Fruit fly (Drosophila melanogaster): Measurements from ENCODE around the gene Rcd4.

The Rcd4 gene

DNA sequence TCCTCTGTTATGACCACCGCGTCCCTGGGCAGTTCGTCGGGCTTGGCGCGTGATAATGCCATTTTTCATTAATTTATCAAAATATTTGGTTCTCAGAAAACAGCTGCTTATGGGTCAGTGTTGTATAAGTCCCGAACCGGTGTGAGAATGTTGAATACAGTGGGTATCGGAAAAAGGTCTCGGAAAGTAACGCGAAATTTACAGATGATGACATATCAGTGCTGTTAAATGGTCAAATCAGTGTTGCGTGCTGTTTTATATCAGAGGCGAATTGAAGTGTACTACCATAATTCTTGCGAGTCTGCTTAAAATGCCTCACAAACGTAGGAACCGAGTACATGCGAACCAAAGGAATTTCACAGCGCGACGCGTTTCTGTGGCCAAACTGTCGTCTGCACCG, at the start of gene Rcd4, which contains the start of gene CG13392:
TSS of gene Rcd4 (plus strand) at position 216 of the 400 bp plus-strand sequence.
TSS of gene CG13392 (minus strand) at position 162 of the 400 bp plus-strand sequence.
- TF ChIP-seq CTCF (optimal IDR thresholded peaks at IDR 0.05): no peak
- TF ChIP-seq CG8478 (optimal IDR thresholded peaks at IDR 0.05): no peak

dm6 chr2L:8333185-8333584, 49.5 kb upstream of the Rcd4 start:
- no peak for TF ChIP-seq CTCF (optimal IDR thresholded peaks at IDR 0.05)

DNA sequence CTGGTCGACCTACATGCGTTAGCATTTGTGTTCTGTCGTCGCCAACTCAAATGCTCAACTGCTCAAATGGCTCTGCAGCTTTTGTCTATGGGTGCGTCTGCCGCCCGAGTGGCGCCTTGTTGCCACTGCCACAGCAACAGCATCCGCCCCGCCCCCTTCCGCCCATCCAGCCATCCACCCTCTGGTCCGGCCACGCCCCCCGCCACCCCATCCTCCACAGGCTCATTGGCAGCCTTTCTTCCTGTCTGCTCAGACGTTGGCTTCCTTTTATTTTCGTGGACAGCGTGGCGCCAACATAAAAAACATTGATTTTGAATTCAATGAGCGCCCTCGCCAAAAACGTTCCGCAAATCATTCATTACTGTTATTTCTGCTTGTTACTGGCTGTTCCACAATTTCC, 49.0 kb upstream of the Rcd4 start:
- TF ChIP-seq CTCF (optimal IDR thresholded peaks at IDR 0.05) (no peak), CG8478 (optimal IDR thresholded peaks at IDR 0.05) (no peak)

- TF ChIP-seq CG8478 (optimal IDR thresholded peaks at IDR 0.05): no peak
These were observed 48.0 kb upstream of the Rcd4 start for dm6 chr2L:8334705-8335104.

DNA sequence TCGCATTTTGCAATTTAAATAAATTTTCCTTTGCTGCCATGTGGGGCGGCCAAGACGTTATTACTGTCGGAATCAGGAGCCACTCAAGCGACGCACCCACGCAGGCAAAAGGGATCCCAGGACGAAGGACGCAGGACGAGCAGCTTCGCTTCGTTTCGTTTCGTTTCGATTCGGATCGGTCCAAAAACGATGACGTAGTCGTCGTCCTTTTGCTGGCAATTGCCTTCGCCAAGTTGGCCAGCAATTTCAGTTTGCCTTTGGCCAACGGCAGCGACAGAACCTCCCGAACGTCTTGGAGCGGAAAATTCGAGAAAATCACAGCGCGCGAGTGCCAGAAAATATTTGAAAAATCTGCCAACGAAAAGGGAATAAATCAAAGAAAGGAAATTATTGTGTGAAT, 44.6 kb upstream of the Rcd4 start, which contains the start of gene witty:
TSS of gene witty (plus strand) at position 249 of the 400 bp plus-strand sequence.
- no peak for TF ChIP-seq CG8478 (optimal IDR thresholded peaks at IDR 0.05)
- no peak for TF ChIP-seq CTCF (optimal IDR thresholded peaks at IDR 0.05)

DNA sequence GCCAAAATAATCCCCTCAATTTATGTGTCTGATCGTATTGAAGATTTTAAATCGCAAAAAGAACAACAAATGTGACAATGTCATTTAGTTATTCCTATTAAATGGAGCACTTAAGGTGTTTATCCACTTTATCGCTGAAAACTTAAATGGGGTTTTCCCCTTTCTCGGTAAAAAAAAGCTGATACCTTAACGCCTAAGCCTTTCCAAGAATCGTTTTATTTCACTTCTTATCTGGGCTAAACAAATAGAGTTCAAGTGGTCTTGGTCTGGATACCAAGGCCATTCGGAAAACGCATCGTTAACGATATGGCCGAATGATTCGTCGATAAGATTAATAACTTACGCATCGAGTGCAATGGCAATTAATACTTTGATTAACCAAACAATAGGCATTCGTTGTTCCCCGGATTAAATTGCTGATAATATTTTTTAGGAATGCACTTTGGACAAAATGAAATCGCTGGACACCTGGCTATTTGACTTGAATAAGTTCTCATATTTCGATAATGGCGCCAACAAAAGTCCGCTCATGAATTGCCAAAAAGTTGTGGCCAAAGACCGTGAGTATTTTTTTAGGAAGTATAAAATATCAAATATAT, 42.8 kb upstream of the Rcd4 start:
- no peak for TF ChIP-seq CG8478 (optimal IDR thresholded peaks at IDR 0.05)
- TF ChIP-seq CTCF (optimal IDR thresholded peaks at IDR 0.05): no peak

dm6 chr2L:8342395-8342794, 40.3 kb upstream of the Rcd4 start, which contains the start of gene CG14273:
TSS of gene CG14273 (plus strand) at chr2L:8342695.
- TF ChIP-seq CTCF (optimal IDR thresholded peaks at IDR 0.05) (no peak), CG8478 (optimal IDR thresholded peaks at IDR 0.05) (no peak)

- TF ChIP-seq CG8478 (optimal IDR thresholded peaks at IDR 0.05): no peak
- TF ChIP-seq CTCF (optimal IDR thresholded peaks at IDR 0.05): no peak
These were observed 38.1 kb upstream of the Rcd4 start for dm6 chr2L:8344536-8344935.

- TF ChIP-seq CTCF (optimal IDR thresholded peaks at IDR 0.05) (no peak), CG8478 (optimal IDR thresholded peaks at IDR 0.05) (no peak)
These were observed 36.4 kb upstream of the Rcd4 start, which contains the start of gene CG7778 for dm6 chr2L:8346260-8346659. TSS of gene CG7778 (plus strand) at chr2L:8346620.

DNA sequence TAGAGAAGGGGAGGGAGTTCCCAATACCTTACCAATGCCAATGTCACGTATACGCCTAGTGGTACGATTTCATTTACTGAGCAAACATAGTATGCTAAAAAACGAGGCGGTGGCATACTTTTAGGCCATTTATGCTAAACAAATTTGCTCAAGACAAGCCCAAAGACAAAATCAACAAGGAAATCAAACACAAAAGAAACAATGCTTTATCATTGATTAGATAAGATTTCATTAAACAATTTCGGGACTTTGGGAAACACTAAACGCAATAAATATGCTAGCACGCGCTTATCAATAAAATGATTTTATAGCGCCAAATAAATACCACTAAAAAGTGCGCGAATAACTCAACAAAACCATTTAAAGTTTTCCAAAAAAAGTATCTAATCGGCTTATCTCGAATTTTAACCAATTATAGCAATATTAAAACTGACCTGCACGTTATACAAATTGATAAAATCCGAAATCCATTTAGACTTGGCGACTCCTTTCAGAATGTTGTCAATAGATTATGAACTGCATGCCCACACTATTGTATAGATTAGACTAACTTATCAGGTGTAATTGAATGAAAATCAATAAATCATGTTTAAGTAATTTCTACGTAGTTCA, 32.0 kb upstream of the Rcd4 start:
- TF ChIP-seq CTCF (optimal IDR thresholded peaks at IDR 0.05) (no peak), CG8478 (optimal IDR thresholded peaks at IDR 0.05) (no peak)

DNA sequence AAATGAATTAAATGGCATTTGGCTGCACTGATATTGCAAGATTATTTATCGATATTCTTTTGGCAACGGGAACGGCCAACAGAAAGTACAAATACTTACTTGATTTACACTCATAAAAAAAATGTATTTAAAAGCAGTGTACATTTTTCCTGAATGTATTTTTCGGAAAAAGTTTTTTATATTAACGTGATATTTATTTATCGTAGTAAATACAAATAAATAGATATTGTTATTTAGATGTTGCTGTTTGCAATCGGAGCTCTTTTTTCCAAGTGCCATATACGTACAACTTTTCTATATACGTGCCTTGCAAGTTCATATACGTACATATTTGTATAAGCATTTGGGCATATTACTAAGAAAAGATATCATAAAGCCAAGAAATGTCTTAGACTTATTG, 31.3 kb upstream of the Rcd4 start:
- TF ChIP-seq CG8478 (optimal IDR thresholded peaks at IDR 0.05) (no peak), CTCF (optimal IDR thresholded peaks at IDR 0.05) (no peak)

DNA sequence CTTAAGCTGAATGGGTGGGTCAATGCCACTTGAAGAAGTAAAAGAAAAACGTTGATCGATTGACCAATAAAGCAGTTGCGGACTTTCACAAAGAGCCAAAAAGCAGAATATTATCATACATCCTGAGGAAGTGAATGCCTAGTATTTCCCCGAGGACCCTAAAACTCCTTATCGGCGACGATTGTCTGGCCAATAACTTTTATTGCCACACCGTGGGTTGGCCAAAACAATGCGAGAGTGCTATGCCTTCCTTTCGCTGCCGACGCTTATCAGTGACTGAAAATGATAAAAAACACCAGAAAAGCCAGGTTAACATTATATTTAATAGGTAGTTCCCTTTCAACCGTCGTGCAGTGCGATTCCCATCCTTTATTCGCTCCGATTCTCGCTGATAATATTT, 30.8 kb upstream of the Rcd4 start, which contains the start of gene Mur29B:
TSS of gene Mur29B (plus strand) at position 324 of the 400 bp plus-strand sequence.
- TF ChIP-seq CG8478 (optimal IDR thresholded peaks at IDR 0.05) (no peak), CTCF (optimal IDR thresholded peaks at IDR 0.05) (no peak)

- TF ChIP-seq CG8478 (optimal IDR thresholded peaks at IDR 0.05): no peak
- no peak for TF ChIP-seq CTCF (optimal IDR thresholded peaks at IDR 0.05)
These were observed 27.2 kb upstream of the Rcd4 start for dm6 chr2L:8355419-8355818.

- TF ChIP-seq CTCF (optimal IDR thresholded peaks at IDR 0.05): no peak
- TF ChIP-seq CG8478 (optimal IDR thresholded peaks at IDR 0.05): no peak
These were observed 21.3 kb upstream of the Rcd4 start for dm6 chr2L:8361204-8361952.

DNA sequence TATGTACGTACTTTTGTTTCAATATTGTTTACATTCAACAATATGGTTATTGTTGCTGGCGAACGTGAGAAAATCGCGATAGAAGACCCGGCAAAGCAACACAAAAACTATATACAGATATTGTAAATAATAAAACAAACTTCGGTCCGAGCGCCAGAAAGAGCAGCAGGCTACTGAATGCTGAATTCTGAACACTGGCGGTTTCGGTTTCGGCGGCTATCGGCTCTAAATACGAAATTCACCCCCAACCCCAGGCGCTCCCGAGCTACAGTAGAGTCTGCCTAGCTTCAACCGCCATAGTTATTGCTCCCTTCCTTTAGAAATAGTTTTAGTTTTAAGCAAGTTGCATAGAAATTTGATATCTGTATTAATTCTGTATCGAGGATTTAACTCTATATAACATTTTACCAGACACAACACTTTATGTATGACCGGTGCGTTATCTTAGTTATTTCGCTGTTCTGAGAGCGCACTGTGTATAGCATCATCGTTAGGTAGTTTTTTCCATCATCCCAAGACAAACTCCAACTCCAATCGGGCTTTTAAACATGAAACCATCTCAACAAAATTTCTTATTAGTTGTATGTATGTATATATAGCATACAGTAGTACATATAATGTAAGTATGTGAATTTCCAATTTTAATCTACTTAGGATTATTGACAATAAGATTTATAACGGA, 20.2 kb upstream of the Rcd4 start, which contains the start of gene CG7627:
TSS of gene CG7627 (minus strand) at position 197 of the 682 bp plus-strand sequence.
- no peak for TF ChIP-seq CTCF (optimal IDR thresholded peaks at IDR 0.05)
- no peak for TF ChIP-seq CG8478 (optimal IDR thresholded peaks at IDR 0.05)
